Worm (Caenorhabditis elegans) whole organism, L1 larva: Measurements from ENCODE around the gene R03H10.2.

ENCODE experiments used
- C34B4.2 ChIP-seq: sonication (generic microtip); optimal IDR thresholded peaks from 2 replicates; lab custom pipeline; 2017; ENCODE audit warnings: mild to moderate bottlenecking, missing genetic modification characterization, missing compliant biosample characterization
- F16B12.6 ChIP-seq: fragments of 150-350 bp; optimal IDR thresholded peaks from 2 replicates; lab custom pipeline; 2014; ENCODE audit warnings: missing biosample characterization, missing genetic modification characterization
- blmp-1 ChIP-seq: fragments of 150-350 bp; optimal IDR thresholded peaks from 2 replicates; lab custom pipeline; 2014; ENCODE audit warnings: missing biosample characterization, missing genetic modification characterization
- ceh-63 ChIP-seq: fragments of 200-800 bp; sonication (Bioruptor generic); optimal IDR thresholded peaks from 2 replicates; lab custom pipeline; 2018; ENCODE audit warnings: mild to moderate bottlenecking, missing genetic modification characterization, missing compliant biosample characterization
- dpl-1 ChIP-seq, 3 experiments: fragments of 150-350 bp in 2 of 3; sonication (generic microtip) in 1 of 3; optimal IDR thresholded peaks; 2 replicates each; lab custom pipeline; 2014 to 2017; ENCODE audit warnings: missing biosample characterization in 3 of 3, missing genetic modification characterization in 3 of 3, missing genetic modification reagents in 3 of 3
- dsc-1 ChIP-seq: sonication (generic microtip); optimal IDR thresholded peaks from 2 replicates; lab custom pipeline; 2016; ENCODE audit warnings: mild to moderate bottlenecking, missing genetic modification characterization, missing compliant biosample characterization
- efl-1 ChIP-seq, 4 experiments: fragments of 150-350 bp; optimal IDR thresholded peaks in 3 of 4; peaks in 1 of 4; 1 replicate in 1 of 4; 2 replicates in 3 of 4; lab custom pipeline; 2014; ENCODE audit warnings: missing biosample characterization in 2 of 4, missing genetic modification characterization in 2 of 4, missing genetic modification reagents in 2 of 4
- elt-3 ChIP-seq, 6 experiments: fragments of 150-350 bp in 1 of 6; sonication (generic microtip); optimal IDR thresholded peaks; 2 replicates each; lab custom pipeline; 2017 to 2018; ENCODE audit warnings: missing biosample characterization in 6 of 6, missing genetic modification characterization in 6 of 6, inconsistent platforms in 1 of 6
- fkh-10 ChIP-seq: sonication (generic microtip); optimal IDR thresholded peaks from 2 replicates; lab custom pipeline; 2017; ENCODE audit warnings: missing biosample characterization, missing genetic modification reagents, missing genetic modification characterization
- fkh-4 ChIP-seq: sonication (generic microtip); optimal IDR thresholded peaks from 2 replicates; lab custom pipeline; 2016; ENCODE audit warnings: missing compliant biosample characterization, missing genetic modification characterization, borderline replicate concordance
- fkh-8 ChIP-seq: sonication (generic microtip); optimal IDR thresholded peaks from 2 replicates; lab custom pipeline; 2016; ENCODE audit warnings: mild to moderate bottlenecking, missing genetic modification characterization, missing compliant biosample characterization
- grh-1 ChIP-seq: fragments of 200-800 bp; sonication (Bioruptor generic); IDR thresholded peaks from 2 replicates; pipeline ENCODE4 v1.3.6; 2022; ENCODE audit warnings: missing genetic modification reagents, missing genetic modification characterization, missing compliant biosample characterization
- irx-1 ChIP-seq: sonication (generic microtip); optimal IDR thresholded peaks from 2 replicates; lab custom pipeline; 2016; ENCODE audit warnings: missing genetic modification characterization, missing compliant biosample characterization
- lin-14 ChIP-seq: fragments of 200-800 bp; sonication (Bioruptor generic); optimal IDR thresholded peaks from 2 replicates; lab custom pipeline; 2018; ENCODE audit warnings: mild to moderate bottlenecking, missing genetic modification characterization, moderate library complexity, missing compliant biosample characterization
- lin-15B ChIP-seq: fragments of 150-350 bp; sonication (generic microtip); optimal IDR thresholded peaks from 3 replicates; lab custom pipeline; 2014; ENCODE audit warnings: missing biosample characterization, missing genetic modification characterization
- lin-35 ChIP-seq, 2 experiments: fragments of 150-350 bp; optimal IDR thresholded peaks; 2 replicates each; lab custom pipeline; 2014; ENCODE audit warnings: missing biosample characterization in 2 of 2, missing genetic modification characterization in 2 of 2, missing genetic modification reagents in 2 of 2
- lir-3 ChIP-seq: sonication (generic microtip); optimal IDR thresholded peaks from 2 replicates; lab custom pipeline; 2016; ENCODE audit warnings: mild to moderate bottlenecking, missing genetic modification characterization, moderate library complexity, missing compliant biosample characterization; ENCODE audit not compliant: poor library complexity
- lsy-2 ChIP-seq, 2 experiments: fragments of 150-350 bp; optimal IDR thresholded peaks; 2 replicates each; lab custom pipeline; 2014; ENCODE audit warnings: missing biosample characterization in 2 of 2, missing genetic modification characterization in 2 of 2
- mdl-1 ChIP-seq, 2 experiments: fragments of 150-350 bp; optimal IDR thresholded peaks; 2 replicates each; lab custom pipeline; 2014 to 2017; ENCODE audit warnings: missing biosample characterization in 2 of 2, missing genetic modification characterization in 2 of 2, inconsistent platforms in 1 of 2
- mef-2 ChIP-seq: fragments of 150-350 bp; optimal IDR thresholded peaks from 2 replicates; lab custom pipeline; 2014; ENCODE audit warnings: missing biosample characterization, missing genetic modification characterization
- mep-1 ChIP-seq: fragments of 150-350 bp; optimal IDR thresholded peaks from 2 replicates; lab custom pipeline; 2014; ENCODE audit warnings: missing biosample characterization, missing genetic modification characterization
- nhr-11 ChIP-seq: fragments of 150-350 bp; optimal IDR thresholded peaks from 2 replicates; lab custom pipeline; 2014; ENCODE audit warnings: missing biosample characterization, missing genetic modification characterization
- nhr-19 ChIP-seq: fragments of 200-800 bp; sonication (Bioruptor generic); conservative IDR thresholded peaks from 2 replicates; pipeline ENCODE4 v1.3.6; 2022; ENCODE audit warnings: missing genetic modification characterization, missing compliant biosample characterization
- nhr-20 ChIP-seq: sonication (generic microtip); optimal IDR thresholded peaks from 2 replicates; lab custom pipeline; 2016; ENCODE audit warnings: mild to moderate bottlenecking, missing genetic modification characterization, missing compliant biosample characterization
- nhr-47 ChIP-seq: sonication (generic microtip); optimal IDR thresholded peaks from 2 replicates; lab custom pipeline; 2016; ENCODE audit warnings: mild to moderate bottlenecking, missing genetic modification characterization, moderate library complexity, missing compliant biosample characterization
- nhr-71 ChIP-seq: sonication (generic microtip); optimal IDR thresholded peaks from 2 replicates; lab custom pipeline; 2016; ENCODE audit warnings: mild to moderate bottlenecking, missing genetic modification characterization, moderate library complexity, missing compliant biosample characterization
- nhr-76 ChIP-seq: sonication (generic microtip); optimal IDR thresholded peaks from 2 replicates; lab custom pipeline; 2017; ENCODE audit warnings: missing biosample characterization, missing genetic modification characterization
- nhr-85 ChIP-seq: sonication (generic microtip); peaks from one replicate; lab custom pipeline; 2016; ENCODE audit warnings: missing genetic modification characterization, inconsistent platforms, missing compliant biosample characterization
- nhr-90 ChIP-seq: sonication (generic microtip); optimal IDR thresholded peaks from 2 replicates; lab custom pipeline; 2016; ENCODE audit warnings: mild to moderate bottlenecking, missing genetic modification characterization, missing compliant biosample characterization; ENCODE audit not compliant: poor library complexity
- pqm-1 ChIP-seq: sonication (generic microtip); optimal IDR thresholded peaks from 3 replicates; lab custom pipeline; 2017; ENCODE audit warnings: missing biosample characterization, missing genetic modification characterization
- rnt-1 ChIP-seq: sonication (generic microtip); optimal IDR thresholded peaks from 2 replicates; lab custom pipeline; 2016; ENCODE audit warnings: mild to moderate bottlenecking, missing genetic modification characterization, moderate library complexity, missing compliant biosample characterization
- snu-23 ChIP-seq: sonication (generic microtip); optimal IDR thresholded peaks from 2 replicates; lab custom pipeline; 2016; ENCODE audit warnings: missing genetic modification characterization, missing compliant biosample characterization
- sox-4 ChIP-seq: sonication (generic microtip); optimal IDR thresholded peaks from 2 replicates; lab custom pipeline; 2016; ENCODE audit warnings: missing genetic modification characterization, missing compliant biosample characterization
- vab-15 ChIP-seq: sonication (generic microtip); optimal IDR thresholded peaks from 2 replicates; lab custom pipeline; 2017; ENCODE audit warnings: missing genotype, mild to moderate bottlenecking, missing genetic modification characterization, missing compliant biosample characterization
- zip-4 ChIP-seq: fragments of 200-800 bp; sonication (Bioruptor generic); optimal IDR thresholded peaks from 2 replicates; lab custom pipeline; 2018; ENCODE audit warnings: mild to moderate bottlenecking, missing genetic modification characterization, moderate library complexity, missing compliant biosample characterization
- ztf-4 ChIP-seq: fragments of 150-350 bp; optimal IDR thresholded peaks from 2 replicates; lab custom pipeline; 2014; ENCODE audit warnings: missing biosample characterization, missing genetic modification characterization

R03H10.2 gene

DNA sequence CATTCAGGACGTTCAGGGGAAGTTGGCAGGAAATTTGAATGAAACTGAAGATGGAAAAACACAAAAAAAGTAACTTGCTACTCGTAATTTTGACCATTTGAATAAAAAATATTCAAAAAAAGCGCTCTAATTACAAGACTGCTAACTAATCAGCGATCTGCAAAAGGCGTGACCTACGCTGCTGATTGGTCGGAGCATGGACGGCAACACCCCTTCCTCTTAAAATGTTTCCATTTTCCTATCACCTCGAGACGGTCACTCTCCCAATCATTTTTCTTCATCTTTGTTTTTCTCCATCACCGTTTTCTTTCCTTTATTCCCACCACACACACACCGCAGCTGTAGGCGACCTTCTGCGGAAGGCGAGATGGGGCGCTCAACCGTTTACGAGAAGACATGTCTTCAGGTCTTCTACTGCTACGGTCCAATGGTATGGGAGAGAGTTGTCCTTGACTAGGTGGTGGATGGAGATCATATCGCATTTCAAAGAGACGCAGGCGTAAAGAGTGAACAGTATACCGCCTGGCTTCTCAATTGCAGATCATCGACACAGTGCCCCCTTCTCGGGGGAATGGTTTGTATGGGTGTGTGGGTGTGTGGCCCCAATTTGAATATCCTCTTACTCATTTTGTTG lies 4.0 kb upstream of the R03H10.2 start:
- no peak for TF ChIP-seq lin-15B (tag; lab: Kevin White, UChicago)
- no peak for TF ChIP-seq lir-3 (tag; lab: Kevin White, UChicago)
- TF ChIP-seq elt-3 (tag; optimal IDR thresholded peaks at IDR 0.05; lab: Kevin White, UChicago): peak in 2 of 6 experiments; percentile 24 to 38
- peak; percentile 89 for TF ChIP-seq nhr-85
- peak; percentile 54 for TF ChIP-seq snu-23
- TF ChIP-seq zip-4 (GFP tag; lab: Kevin White, UChicago): no peak
- TF ChIP-seq lin-14 (GFP tag; lab: Kevin White, UChicago): peak; percentile 77
- no peak for TF ChIP-seq fkh-10 (GFP tag; lab: Kevin White, UChicago)
- TF ChIP-seq ztf-4: no peak
- TF ChIP-seq irx-1: no peak
- TF ChIP-seq blmp-1 (tag; lab: Kevin White, UChicago): peak; percentile 78
- TF ChIP-seq lin-35 (GFP tag; optimal IDR thresholded peaks at IDR 0.05; lab: Kevin White, UChicago): peak in 1 of 2 experiments; percentile 21
- TF ChIP-seq nhr-19: 0 out of 2 replicates have a peak, but pooled peaks have one; percentile 15
- TF ChIP-seq lsy-2 (tag; optimal IDR thresholded peaks at IDR 0.05; lab: Kevin White, UChicago): peak in 1 of 2 experiments; percentile 32
- TF ChIP-seq mep-1 (tag; lab: Kevin White, UChicago): peak; percentile 74
- TF ChIP-seq rnt-1 (tag; lab: Kevin White, UChicago): peak; percentile 22
- 0 out of 2 replicates have a peak, but pooled peaks have one; percentile 26 for TF ChIP-seq grh-1 (GFP tag; lab: Robert Waterston, UW)
- TF ChIP-seq pqm-1: no peak
- TF ChIP-seq mef-2 (tag; lab: Kevin White, UChicago): no peak
- peak; percentile 31 for TF ChIP-seq nhr-47 (tag; lab: Kevin White, UChicago)
- TF ChIP-seq nhr-71 (tag; lab: Kevin White, UChicago): peak; percentile 31
- TF ChIP-seq mdl-1 (tag; optimal IDR thresholded peaks at IDR 0.05; lab: Kevin White, UChicago): peak in 1 of 2 experiments; percentile 11
- peak; percentile 40 for TF ChIP-seq nhr-20 (tag; lab: Kevin White, UChicago)
- no peak for TF ChIP-seq fkh-4 (tag; lab: Kevin White, UChicago)
- no peak for TF ChIP-seq efl-1 (optimal IDR thresholded peaks at IDR 0.05; lab: Kevin White, UChicago)
- peak; percentile 3 to 50 for TF ChIP-seq efl-1 (GFP tag; optimal IDR thresholded peaks at IDR 0.05 in 1 of 2; lab: Kevin White, UChicago)
- peak; percentile 26 for TF ChIP-seq nhr-90
- TF ChIP-seq, all 84 proteins: peak for 17

DNA sequence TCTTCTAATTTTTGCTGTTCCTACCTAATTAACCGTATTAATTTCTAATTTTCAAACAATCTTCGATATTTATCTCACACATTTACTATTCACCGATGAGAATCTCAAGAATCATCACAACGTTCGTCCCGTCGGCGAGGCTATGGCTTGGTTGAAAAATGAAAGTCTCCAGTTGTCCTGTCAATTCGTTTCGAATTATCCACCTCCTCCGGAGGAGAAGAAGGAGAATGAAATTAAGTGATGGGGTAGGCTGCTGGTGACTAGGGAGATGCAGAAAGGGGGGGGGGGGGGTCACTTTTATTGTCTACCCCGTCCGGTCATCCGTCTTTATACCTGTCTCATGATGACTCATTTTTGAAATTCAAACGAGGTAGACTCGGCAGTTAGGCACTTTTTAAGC lies 2.7 kb upstream of the R03H10.2 start:
- TF ChIP-seq nhr-76 (tag; lab: Kevin White, UChicago): no peak
- TF ChIP-seq blmp-1 (tag; lab: Kevin White, UChicago): peak; percentile 74

DNA sequence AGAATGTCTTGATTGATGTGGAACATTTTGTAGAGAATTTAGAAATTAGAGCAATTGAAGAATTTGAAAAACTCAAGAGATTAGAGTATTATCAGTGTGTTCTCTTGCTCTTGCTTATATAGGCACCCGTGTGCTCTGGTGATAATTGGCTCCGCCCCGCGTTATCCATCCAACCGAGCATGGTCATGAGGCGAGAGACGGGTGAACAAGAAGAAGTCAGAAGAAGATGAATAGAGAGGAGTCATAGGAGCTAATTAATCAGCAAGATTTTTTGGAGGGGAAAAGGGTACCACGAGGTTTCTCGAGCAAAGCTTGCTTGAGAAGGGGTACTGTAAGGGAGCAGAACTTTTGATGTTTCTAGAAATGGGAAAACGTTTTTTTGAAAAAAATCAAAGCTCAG lies 2.2 kb downstream of the R03H10.2 start:
- TF ChIP-seq ceh-63 (GFP tag; lab: Kevin White, UChicago): no peak
- TF ChIP-seq dsc-1 (tag; lab: Kevin White, UChicago): peak; percentile 91
- TF ChIP-seq F16B12.6: no peak
- peak; percentile 36 for TF ChIP-seq sox-4 (tag; lab: Kevin White, UChicago)
- TF ChIP-seq C34B4.2 (tag; lab: Kevin White, UChicago): no peak
- TF ChIP-seq dpl-1 (GFP tag; optimal IDR thresholded peaks at IDR 0.05; lab: Kevin White, UChicago): no peak
- TF ChIP-seq vab-15 (tag; lab: Kevin White, UChicago): no peak
- peak; percentile 51 for TF ChIP-seq fkh-8 (tag; lab: Kevin White, UChicago)
- no peak for TF ChIP-seq nhr-11 (tag; lab: Kevin White, UChicago)
